Fruit fly (Drosophila melanogaster) ovary, adult (tissue): Measurements from ENCODE around the gene CG12155.

Source experiments
- CG17801 ChIP-seq: fragments of 200-800 bp; optimal IDR thresholded peaks from 2 replicates; lab custom pipeline; 2019; ENCODE audit warnings: missing biosample characterization, mild to moderate bottlenecking, missing genetic modification characterization, moderate library complexity; ENCODE audit not compliant: partially characterized antibody

CG12155 gene

dm6 chrX:7706398-7707349 is 21.9 kb upstream of the CG12155 start:
- TF ChIP-seq CG17801 (GFP tag; lab: Kevin White, UChicago) = peak; percentile 99

DNA sequence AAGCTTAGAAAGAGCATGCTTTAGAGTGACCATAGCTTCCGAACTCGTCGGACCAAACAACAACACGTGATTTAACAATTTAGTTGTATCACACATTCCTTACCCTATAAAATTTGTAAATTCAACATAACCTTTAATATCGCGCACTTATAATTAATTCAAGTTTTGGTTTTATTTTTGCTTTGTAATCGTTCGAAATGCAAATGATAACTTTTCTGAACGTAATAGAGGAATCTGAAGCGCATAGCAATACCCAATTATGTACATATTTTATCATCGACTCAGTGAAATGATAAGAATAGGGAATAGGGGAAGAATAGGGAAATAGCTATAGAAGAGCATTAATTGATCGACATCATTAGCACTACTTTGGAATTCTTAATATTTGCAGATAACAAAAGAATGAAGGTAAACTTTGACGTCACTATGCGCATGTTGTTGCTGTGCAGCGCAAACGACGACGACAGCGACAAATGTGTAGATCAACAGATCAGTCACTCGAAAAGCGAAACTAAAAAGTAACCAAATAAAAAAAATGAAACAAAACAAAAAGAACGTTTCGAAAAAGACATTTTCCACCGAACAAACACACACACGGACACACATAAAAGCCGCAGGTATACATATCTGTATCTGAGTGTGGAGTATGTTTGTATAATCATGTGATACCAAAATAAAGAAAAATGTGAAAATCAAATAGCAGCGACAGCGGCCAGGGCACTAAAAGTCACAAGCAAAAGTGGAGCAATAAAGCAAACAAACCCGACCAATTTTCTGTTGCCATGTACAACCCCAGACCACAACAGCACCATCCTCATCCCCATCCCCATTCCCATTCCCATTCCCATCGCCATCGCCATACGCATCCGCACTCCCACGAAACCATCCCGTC is 21.0 kb upstream of the CG12155 start:
- no peak for TF ChIP-seq CG17801 (GFP tag; lab: Kevin White, UChicago)

- peak; percentile 90 for TF ChIP-seq CG17801 (GFP tag; lab: Kevin White, UChicago)
These were observed 19.4 kb upstream of the CG12155 start, which contains the start of gene CHES-1-like for dm6 chrX:7708942-7709707. Gene CHES-1-like, minus strand, starts transcription at chrX:7709385.

dm6 chrX:7709708-7710438 is 18.7 kb upstream of the CG12155 start:
- no peak for TF ChIP-seq CG17801 (GFP tag; lab: Kevin White, UChicago)

DNA sequence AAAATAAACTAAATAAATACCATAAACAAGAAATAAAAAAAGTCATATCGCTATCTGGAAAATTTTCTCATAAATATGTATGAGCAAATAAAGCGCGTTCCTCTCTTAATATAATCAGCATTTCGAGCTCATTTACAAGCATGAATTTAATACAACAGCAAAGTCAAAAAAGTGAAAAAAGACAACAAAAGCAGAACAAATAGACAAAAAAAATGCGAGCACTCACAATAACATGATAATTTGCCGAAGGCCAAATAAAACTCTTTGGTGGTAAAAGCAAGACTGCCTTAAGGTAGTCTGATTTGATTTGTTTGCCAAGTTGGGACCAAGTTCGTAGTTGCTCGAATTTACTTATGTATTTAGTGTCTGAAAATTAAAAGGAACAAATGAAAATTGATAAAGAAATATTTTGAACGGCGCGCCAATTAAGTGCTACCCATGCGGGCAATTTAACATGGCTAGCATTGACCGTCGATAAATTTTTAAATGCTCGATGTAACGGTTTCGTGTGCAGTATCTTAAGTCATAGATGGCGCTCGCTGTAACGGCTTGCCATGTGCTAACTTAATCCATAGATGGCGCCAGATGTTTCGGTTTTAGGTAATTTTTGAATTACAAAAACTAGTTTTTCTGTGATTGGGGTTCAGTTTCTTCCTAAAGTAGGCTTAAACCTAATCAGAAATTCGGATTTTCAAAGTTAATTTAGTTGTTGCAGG is 18.0 kb upstream of the CG12155 start:
- peak; percentile 74 for TF ChIP-seq CG17801 (GFP tag; lab: Kevin White, UChicago)

dm6 chrX:7715433-7715832 is 13.1 kb upstream of the CG12155 start:
- no peak for TF ChIP-seq CG17801 (GFP tag; lab: Kevin White, UChicago)

dm6 chrX:7717832-7718231 is 10.7 kb upstream of the CG12155 start, which contains the start of gene CG15478:
Gene CG15478, minus strand, starts transcription at chrX:7717932.
- no peak for TF ChIP-seq CG17801 (GFP tag; lab: Kevin White, UChicago)

- peak; percentile 62 for TF ChIP-seq CG17801 (GFP tag; lab: Kevin White, UChicago)
These were observed 6.7 kb upstream of the CG12155 start, which contains the start of gene Hira for dm6 chrX:7721905-7722304. Gene Hira, plus strand, starts transcription at chrX:7722119.

DNA sequence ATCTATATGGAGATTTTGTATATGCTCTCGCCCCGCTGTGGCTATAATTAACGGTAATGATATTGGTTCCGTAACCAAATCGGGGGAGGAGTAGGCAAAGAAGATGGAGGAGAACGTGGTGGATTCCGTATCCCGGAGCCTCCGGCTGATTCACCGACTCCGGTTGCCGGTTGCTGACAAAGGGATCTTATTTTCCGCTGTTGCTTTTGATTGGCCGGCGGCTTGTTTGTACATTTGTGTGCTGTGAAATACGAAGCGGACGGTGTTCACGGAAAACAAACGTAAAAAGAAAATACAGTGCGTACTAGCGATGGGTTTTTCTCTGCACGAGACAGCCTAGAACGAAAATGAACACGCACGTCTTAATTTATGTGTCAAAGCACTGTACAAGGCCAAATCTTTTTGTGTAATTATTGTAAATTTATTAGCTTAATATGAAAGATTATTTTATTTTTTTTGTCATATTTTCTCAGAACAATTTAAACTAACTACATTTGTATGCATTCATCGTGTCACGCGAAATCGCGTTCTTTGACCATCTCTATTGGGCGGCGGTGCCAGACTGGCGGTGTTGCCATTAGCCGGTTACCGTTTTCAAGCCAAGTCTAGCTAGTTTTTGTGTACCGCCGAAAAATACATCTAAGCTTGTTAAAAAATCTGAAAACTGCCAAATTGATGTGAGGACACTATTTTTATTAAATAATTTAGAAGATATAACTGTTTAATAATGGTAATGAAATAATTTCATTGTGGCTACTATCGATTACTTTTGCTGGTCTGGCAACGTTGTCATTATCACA is 5.8 kb downstream of the CG12155 start, which contains the start of the genes Pdp and Rab39:
Gene Pdp, minus strand, starts transcription at position 521 of the 800 bp plus-strand sequence.
Gene Rab39, plus strand, starts transcription at position 793 of the 800 bp plus-strand sequence.
- TF ChIP-seq CG17801 (GFP tag; lab: Kevin White, UChicago) = peak; percentile 89

dm6 chrX:7735262-7735661 is 6.7 kb downstream of the CG12155 start:
- TF ChIP-seq CG17801 (GFP tag; lab: Kevin White, UChicago) = no peak

- TF ChIP-seq CG17801 (GFP tag; lab: Kevin White, UChicago) = no peak
These were observed 8.0 kb downstream of the CG12155 start, which contains the start of gene Tom40 for dm6 chrX:7736593-7736992. Gene Tom40, plus strand, starts transcription at chrX:7736893.
